Worm (Caenorhabditis elegans) whole organism, midembryonic: ENCODE results near the gene dyf-7.

ENCODE experiments used
- klf-2 ChIP-seq: fragments of 200-800 bp; sonication (Bioruptor generic); conservative IDR thresholded peaks from 2 replicates; pipeline ENCODE4 v1.3.6; 2022; ENCODE audit warnings: missing genetic modification reagents, missing genetic modification characterization, missing compliant biosample characterization
- med-1 ChIP-seq: sonication (generic microtip); optimal IDR thresholded peaks from 2 replicates; lab custom pipeline; 2017; ENCODE audit warnings: missing genetic modification characterization, mild to moderate bottlenecking, missing compliant biosample characterization, antibody characterized with exemption, missing genetic modification reagents; ENCODE audit not compliant: insufficient read depth
- tab-1 ChIP-seq: fragments of 200-800 bp; sonication (Bioruptor generic); IDR thresholded peaks from 2 replicates; pipeline ENCODE4 v1.3.6; 2022; ENCODE audit warnings: missing genetic modification characterization, missing compliant biosample characterization

DNA sequence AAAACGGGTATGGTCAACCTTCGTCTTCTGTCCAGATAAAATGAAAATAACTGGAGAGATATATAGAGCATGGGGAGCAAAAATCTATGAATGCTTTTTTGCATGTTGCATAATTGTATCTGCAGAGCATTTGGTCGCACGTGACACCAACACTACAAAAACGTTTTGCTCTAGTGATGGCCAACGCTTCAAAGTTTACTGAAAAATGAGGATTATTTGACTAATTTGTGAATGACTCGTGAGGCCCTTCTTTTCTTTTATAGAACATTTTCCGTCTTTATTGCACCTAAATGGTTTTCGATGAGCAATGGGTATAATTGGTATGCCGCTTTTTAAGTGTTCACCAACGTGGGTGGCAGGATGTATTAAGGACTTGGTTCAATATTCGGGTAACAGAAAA, 45.0 kb upstream of the dyf-7 start:
- TF ChIP-seq klf-2 (GFP tag; lab: Robert Waterston, UW): no peak
- TF ChIP-seq tab-1 (GFP tag; lab: Robert Waterston, UW): no peak
- TF ChIP-seq med-1: no peak
